Worm (Caenorhabditis elegans) whole organism, young adult: ENCODE results near the gene gei-14.

Experiments used
- F55B11.4 ChIP-seq: sonication (generic microtip); optimal IDR thresholded peaks from 2 replicates; lab custom pipeline; 2016; ENCODE audit warnings: missing compliant biosample characterization, missing genetic modification characterization, borderline replicate concordance; ENCODE audit not compliant: insufficient read depth
- F57A8.1 ChIP-seq: fragments of 200-800 bp; sonication (Bioruptor generic); optimal IDR thresholded peaks from 2 replicates; lab custom pipeline; 2018; ENCODE audit warnings: mild to moderate bottlenecking, missing genetic modification characterization, moderate library complexity, missing compliant biosample characterization
- ama-1 ChIP-seq, 3 experiments: fragments of 150-350 bp in 1 of 3; sonication (generic microtip) in 2 of 3; optimal IDR thresholded peaks; 2 replicates each; lab custom pipeline; 2014 to 2018; ENCODE audit warnings: missing biosample characterization in 2 of 3, missing genetic modification characterization in 2 of 3, missing genetic modification reagents in 2 of 3
- ceh-91 ChIP-seq: fragments of 200-800 bp; sonication (Bioruptor generic); IDR thresholded peaks from 2 replicates; pipeline ENCODE4 v1.3.6; 2022; ENCODE audit warnings: missing genetic modification reagents, missing genetic modification characterization, missing compliant biosample characterization
- egl-44 ChIP-seq: fragments of 200-800 bp; sonication (Bioruptor generic); IDR thresholded peaks from 2 replicates; pipeline ENCODE4 v1.3.6; 2022; ENCODE audit warnings: missing genetic modification reagents, missing genetic modification characterization, missing compliant biosample characterization
- ekl-4 ChIP-seq: fragments of 200-800 bp; sonication (Bioruptor generic); IDR thresholded peaks from 2 replicates; pipeline ENCODE4 v1.3.6; 2022; ENCODE audit warnings: missing genetic modification reagents, missing genetic modification characterization, missing compliant biosample characterization
- let-607 ChIP-seq, 2 experiments: fragments of 200-800 bp in 1 of 2; sonication (Bioruptor generic) in 1 of 2; sonication (generic microtip) in 1 of 2; optimal IDR thresholded peaks; 2 replicates each; lab custom pipeline; 2016 to 2018; ENCODE audit warnings: mild to moderate bottlenecking in 2 of 2, missing compliant biosample characterization in 2 of 2, missing genetic modification characterization in 2 of 2, moderate library complexity in 2 of 2, missing genotype in 1 of 2
- lin-40 ChIP-seq: sonication (generic microtip); optimal IDR thresholded peaks from 2 replicates; lab custom pipeline; 2016; ENCODE audit warnings: missing genetic modification characterization, mild to moderate bottlenecking, missing compliant biosample characterization, missing genotype, missing genetic modification reagents
- nfya-1 ChIP-seq: sonication (generic microtip); optimal IDR thresholded peaks from 2 replicates; lab custom pipeline; 2017; ENCODE audit warnings: antibody characterized with exemption, missing compliant biosample characterization, missing genetic modification characterization, borderline replicate concordance; ENCODE audit not compliant: insufficient read depth
- nfyb-1 ChIP-seq: fragments of 200-800 bp; sonication (Bioruptor generic); IDR thresholded peaks from 2 replicates; pipeline ENCODE4 v1.3.6; 2022; ENCODE audit warnings: missing genetic modification reagents, missing genetic modification characterization, missing compliant biosample characterization
- repo-1 ChIP-seq: sonication (generic microtip); optimal IDR thresholded peaks from 2 replicates; lab custom pipeline; 2017; ENCODE audit warnings: mild to moderate bottlenecking, missing genetic modification characterization, missing compliant biosample characterization
- sdz-38 ChIP-seq: sonication (generic microtip); optimal IDR thresholded peaks from 2 replicates; lab custom pipeline; 2016; ENCODE audit warnings: missing genotype, missing genetic modification characterization, missing compliant biosample characterization
- sptf-2 ChIP-seq: fragments of 200-800 bp; sonication (Bioruptor generic); optimal IDR thresholded peaks from 2 replicates; lab custom pipeline; 2018; ENCODE audit warnings: mild to moderate bottlenecking, missing genetic modification characterization, missing compliant biosample characterization
- zfh-2 ChIP-seq: fragments of 200-800 bp; sonication (Bioruptor generic); conservative IDR thresholded peaks from 2 replicates; pipeline ENCODE4 v1.3.6; 2022; ENCODE audit warnings: missing genetic modification reagents, missing genetic modification characterization, missing compliant biosample characterization

DNA sequence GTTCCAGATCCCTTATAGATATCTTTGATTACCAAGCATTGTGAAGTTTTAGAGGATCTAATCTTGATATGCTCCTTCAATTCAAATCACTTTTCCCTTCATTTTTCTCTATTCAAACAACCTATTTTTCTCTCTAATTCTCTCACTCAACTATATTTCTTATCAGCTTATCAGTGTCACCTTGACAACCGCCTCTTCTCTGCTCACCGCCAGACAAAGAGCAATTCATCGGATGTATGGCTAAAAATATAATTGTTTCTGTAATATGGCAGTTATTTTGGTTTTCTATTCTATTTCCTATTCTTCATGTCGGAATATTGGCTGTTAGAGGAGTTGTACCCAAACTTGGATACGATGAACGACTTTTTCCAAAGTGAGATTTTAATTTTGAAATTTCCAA, 26.3 kb downstream of the gei-14 start:
- TF ChIP-seq nfyb-1 = no peak
- TF ChIP-seq sptf-2 = no peak
- no peak for TF ChIP-seq ama-1 (optimal IDR thresholded peaks at IDR 0.05; lab: Kevin White, UChicago)
- TF ChIP-seq ama-1 (GFP tag; optimal IDR thresholded peaks at IDR 0.05; lab: Kevin White, UChicago) = no peak
- no peak for TF ChIP-seq zfh-2 (GFP tag; lab: Robert Waterston, UW)
- no peak for TF ChIP-seq F57A8.1 (GFP tag; lab: Kevin White, UChicago)
- no peak for TF ChIP-seq sdz-38 (tag; lab: Kevin White, UChicago)
- TF ChIP-seq nfya-1 (tag; lab: Kevin White, UChicago) = no peak
- no peak for TF ChIP-seq lin-40 (tag; lab: Kevin White, UChicago)
- TF ChIP-seq F55B11.4 = no peak
- no peak for TF ChIP-seq ekl-4 (GFP tag; lab: Robert Waterston, UW)
- no peak for TF ChIP-seq let-607 (tag; optimal IDR thresholded peaks at IDR 0.05; lab: Kevin White, UChicago)
- TF ChIP-seq egl-44 = no peak
- TF ChIP-seq repo-1 (tag; lab: Kevin White, UChicago) = no peak
- no peak for TF ChIP-seq ceh-91 (GFP tag; lab: Robert Waterston, UW)
